Worm (Caenorhabditis elegans): ENCODE measurements around the gene srsx-14.

The srsx-14 gene

DNA sequence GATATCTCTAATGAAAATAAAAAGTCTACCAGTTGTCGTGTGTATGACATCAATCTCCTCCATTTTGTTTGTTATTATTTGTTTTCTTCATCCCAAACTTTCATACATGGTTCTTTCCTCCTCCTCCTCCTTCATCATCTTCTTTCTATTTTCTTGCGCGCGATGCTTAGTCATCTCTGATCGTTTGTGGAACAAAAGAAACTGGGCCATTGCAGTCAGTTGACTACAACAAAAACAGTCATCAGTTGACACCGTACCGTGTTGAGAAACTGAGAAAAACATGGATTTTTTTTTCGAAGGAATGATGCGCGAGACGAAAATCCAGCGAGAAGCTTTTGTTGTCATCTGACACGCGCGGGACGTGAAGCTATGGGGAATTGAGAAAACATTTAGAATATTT, 21.7 kb downstream of the srsx-14 start:
- TF ChIP-seq nhr-2 (tag; optimal IDR thresholded peaks at IDR 0.05) (no peak), lin-13 (tag; optimal IDR thresholded peaks at IDR 0.05) (no peak), unc-120 (tag; optimal IDR thresholded peaks at IDR 0.05; ENCODE audit: poor library complexity, severe bottlenecking) (no peak), hlh-1 (tag; optimal IDR thresholded peaks at IDR 0.05) (no peak), lsy-2 (tag; optimal IDR thresholded peaks at IDR 0.05) (no peak), ham-2 (GFP tag; optimal IDR thresholded peaks at IDR 0.05) (no peak), mep-1 (tag; optimal IDR thresholded peaks at IDR 0.05) (no peak), tbx-8 (GFP tag; optimal IDR thresholded peaks at IDR 0.05) (no peak), nhr-12 (tag; optimal IDR thresholded peaks at IDR 0.05) (no peak), M03D4.4 (tag; optimal IDR thresholded peaks at IDR 0.05) (no peak), sptf-1 (tag; optimal IDR thresholded peaks at IDR 0.05) (no peak), pha-4 (tag; optimal IDR thresholded peaks at IDR 0.05) (no peak)

ce11 chrIV:5604465-5604864, 22.5 kb downstream of the srsx-14 start:
- peak; percentile 89 for TF ChIP-seq pha-4 (tag; optimal IDR thresholded peaks at IDR 0.05)
- peak; percentile 38 for TF ChIP-seq hlh-1 (tag; optimal IDR thresholded peaks at IDR 0.05)
- peak; percentile 37 for TF ChIP-seq unc-120 (tag; optimal IDR thresholded peaks at IDR 0.05; ENCODE audit: poor library complexity, severe bottlenecking)
- no peak for TF ChIP-seq ceh-83 (GFP tag; optimal IDR thresholded peaks at IDR 0.05)
- peak; percentile 12 for TF ChIP-seq mep-1 (tag; optimal IDR thresholded peaks at IDR 0.05)

ce11 chrIV:5603321-5603720, 23.6 kb downstream of the srsx-14 start:
- TF ChIP-seq pha-4 (tag; optimal IDR thresholded peaks at IDR 0.05) (peak; percentile 87), lsy-2 (tag; optimal IDR thresholded peaks at IDR 0.05) (no peak)

ce11 chrIV:5602415-5602814, 24.5 kb downstream of the srsx-14 start:
- no peak for TF ChIP-seq mab-5 (tag; optimal IDR thresholded peaks at IDR 0.05)
- no peak for TF ChIP-seq unc-62 (GFP tag; optimal IDR thresholded peaks at IDR 0.05)
- TF ChIP-seq lin-13 (tag; optimal IDR thresholded peaks at IDR 0.05), result no peak

DNA sequence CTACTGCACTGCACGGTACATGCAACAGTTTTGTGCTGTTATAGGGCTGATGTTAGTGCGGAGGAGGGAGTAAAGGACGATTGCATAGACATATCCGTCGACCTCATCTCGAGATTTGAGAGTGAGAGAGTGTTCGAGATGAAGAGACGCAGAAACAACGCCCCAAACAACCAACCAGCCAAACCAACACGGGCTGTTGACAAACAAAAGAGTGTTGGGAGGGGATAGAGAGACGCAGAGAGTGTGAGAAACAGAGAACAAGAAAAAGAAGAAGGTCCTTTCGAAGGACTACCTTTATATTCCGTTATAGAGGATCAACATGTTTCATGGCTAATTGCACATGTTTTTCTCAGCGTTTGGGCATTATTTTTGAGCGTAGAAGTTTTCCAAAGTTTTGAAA, 26.6 kb downstream of the srsx-14 start:
- TF ChIP-seq M03D4.4 (tag; optimal IDR thresholded peaks at IDR 0.05) (no peak), drap-1 (GFP tag; optimal IDR thresholded peaks at IDR 0.05) (peak; percentile 0), ztf-11 (tag; optimal IDR thresholded peaks at IDR 0.05) (peak; percentile 38), blmp-1 (tag; optimal IDR thresholded peaks at IDR 0.05) (no peak), nhr-2 (tag; optimal IDR thresholded peaks at IDR 0.05) (peak; percentile 78), ceh-83 (GFP tag; optimal IDR thresholded peaks at IDR 0.05) (no peak), unc-120 (tag; optimal IDR thresholded peaks at IDR 0.05; ENCODE audit: poor library complexity, severe bottlenecking) (peak; percentile 78), pha-4 (tag; optimal IDR thresholded peaks at IDR 0.05) (peak; percentile 97), sptf-1 (tag; optimal IDR thresholded peaks at IDR 0.05) (peak; percentile 37), ham-2 (GFP tag; optimal IDR thresholded peaks at IDR 0.05) (peak; percentile 54), ces-1 (GFP tag; optimal IDR thresholded peaks at IDR 0.05) (peak; percentile 47), mls-2 (tag; optimal IDR thresholded peaks at IDR 0.05) (peak; percentile 56), hlh-1 (tag; optimal IDR thresholded peaks at IDR 0.05) (peak; percentile 39), lin-13 (tag; optimal IDR thresholded peaks at IDR 0.05) (peak; percentile 68), bed-3 (GFP tag; optimal IDR thresholded peaks at IDR 0.05) (no peak), mep-1 (tag; optimal IDR thresholded peaks at IDR 0.05) (peak; percentile 27), ceh-39 (tag; optimal IDR thresholded peaks at IDR 0.05) (peak; percentile 43), unc-62 (GFP tag; optimal IDR thresholded peaks at IDR 0.05) (peak; percentile 43)

ce11 chrIV:5598515-5599132, 28.3 kb downstream of the srsx-14 start:
- TF ChIP-seq nhr-76 (tag; optimal IDR thresholded peaks at IDR 0.05) (no peak), M03D4.4 (tag; optimal IDR thresholded peaks at IDR 0.05) (no peak)

ce11 chrIV:5595567-5595966, 31.4 kb downstream of the srsx-14 start:
- TF ChIP-seq ztf-11 (tag; optimal IDR thresholded peaks at IDR 0.05) (no peak), drap-1 (GFP tag; optimal IDR thresholded peaks at IDR 0.05) (no peak), sptf-1 (tag; optimal IDR thresholded peaks at IDR 0.05) (no peak), elt-1 (tag; optimal IDR thresholded peaks at IDR 0.05; ENCODE audit: borderline replicate concordance, insufficient read depth) (no peak), nhr-12 (tag; optimal IDR thresholded peaks at IDR 0.05) (no peak), nhr-28 (tag; optimal IDR thresholded peaks at IDR 0.05) (no peak)
